Fruit fly (Drosophila melanogaster) ovary, adult (tissue): ENCODE results near the gene AGO2.
A peak's percentile ranks its signal among the peaks of the same experiment; 100 is the strongest.

Experiments
- CG17801 ChIP-seq: fragments of 200-800 bp; optimal IDR thresholded peaks from 2 replicates; lab custom pipeline; 2019; ENCODE audit warnings: missing biosample characterization, mild to moderate bottlenecking, missing genetic modification characterization, moderate library complexity; ENCODE audit not compliant: partially characterized antibody

Gene AGO2

DNA sequence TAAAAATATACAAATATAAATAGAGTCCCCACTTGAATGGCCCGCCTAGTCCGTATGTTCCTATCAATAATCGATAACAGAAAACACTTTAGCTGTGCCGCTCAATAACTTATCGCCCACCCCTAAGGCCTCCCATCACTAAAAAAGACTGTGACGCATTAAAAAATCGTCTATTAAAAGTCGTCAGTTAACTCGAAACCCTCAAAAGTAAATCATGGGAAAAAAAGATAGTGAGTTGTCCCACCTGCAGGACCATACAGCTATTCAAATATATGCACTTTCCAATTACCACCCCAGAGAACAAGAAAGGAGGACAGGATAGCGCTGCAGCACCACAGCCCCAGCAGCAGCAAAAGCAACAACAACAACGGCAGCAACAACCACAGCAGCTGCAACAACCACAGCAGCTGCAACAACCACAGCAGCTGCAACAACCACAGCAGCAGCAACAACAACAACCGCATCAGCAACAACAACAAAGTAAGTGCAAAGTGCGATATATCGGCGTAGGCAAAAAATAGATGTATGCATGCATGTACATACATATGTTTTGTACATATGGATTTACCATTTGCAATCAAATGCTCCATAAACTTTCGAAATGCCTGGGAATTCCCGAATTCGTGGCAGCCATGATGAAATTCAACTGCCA lies at the start of gene AGO2:
AGO2 (plus strand) TSS at position 121 of the 652 bp plus-strand sequence.
- TF ChIP-seq CG17801 (GFP tag; lab: Kevin White, UChicago) = peak; percentile 67

DNA sequence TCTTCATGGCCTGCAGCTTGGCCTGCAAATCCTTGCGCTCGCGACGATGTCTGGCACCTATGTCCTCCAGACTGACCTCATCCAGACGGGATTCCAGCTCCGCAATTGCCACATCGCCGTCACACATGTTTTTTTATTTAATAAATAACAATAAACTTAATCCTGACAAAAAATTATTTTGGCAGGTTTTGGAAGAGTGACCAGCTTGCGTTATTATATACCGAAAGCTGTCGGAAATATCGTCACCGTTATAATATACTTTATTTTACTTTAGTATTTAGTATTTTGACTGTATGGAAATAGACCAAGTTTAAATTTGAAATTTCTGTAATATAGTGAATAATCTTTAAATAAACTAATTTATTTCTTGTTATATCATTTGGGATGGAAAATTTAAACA lies 49.2 kb upstream of the AGO2 start, which contains the start of gene CG7857:
CG7857 (minus strand) TSS at position 208 of the 400 bp plus-strand sequence.
- no peak for TF ChIP-seq CG17801 (GFP tag; lab: Kevin White, UChicago)

DNA sequence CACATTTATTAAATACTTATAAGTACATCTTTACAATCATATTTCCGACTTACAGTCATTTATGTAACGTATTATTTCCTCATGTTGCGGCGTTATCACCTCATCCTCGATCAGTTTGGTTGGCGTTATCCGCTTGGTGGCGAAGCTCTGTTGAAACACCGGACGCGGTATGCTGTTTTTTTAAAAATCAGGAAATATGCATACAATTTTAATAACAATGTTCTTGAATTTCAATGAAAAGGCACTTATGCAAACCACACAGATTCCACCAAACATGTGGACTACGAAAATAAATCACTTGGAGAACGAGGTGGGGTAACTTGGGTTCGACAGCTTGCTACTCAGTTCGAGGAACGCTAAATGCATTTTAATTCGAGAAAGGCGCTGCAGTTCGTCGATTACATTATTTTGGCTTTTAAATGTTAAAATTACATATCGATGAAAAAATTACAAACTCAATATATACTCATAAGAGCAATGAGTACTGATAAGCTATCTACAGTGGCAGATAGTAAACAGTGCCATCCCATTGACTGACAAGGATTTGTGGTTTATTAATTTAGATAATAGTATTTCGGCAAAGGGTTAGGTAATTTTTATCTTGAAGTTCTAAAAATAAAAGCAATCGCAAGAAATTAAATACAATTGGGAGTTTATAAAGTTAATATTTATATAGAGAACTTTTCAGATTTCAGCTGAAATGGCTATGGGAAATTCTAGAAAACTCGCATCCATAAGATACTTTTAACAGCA lies 47.6 kb upstream of the AGO2 start:
- TF ChIP-seq CG17801 (GFP tag; lab: Kevin White, UChicago) = no peak

DNA sequence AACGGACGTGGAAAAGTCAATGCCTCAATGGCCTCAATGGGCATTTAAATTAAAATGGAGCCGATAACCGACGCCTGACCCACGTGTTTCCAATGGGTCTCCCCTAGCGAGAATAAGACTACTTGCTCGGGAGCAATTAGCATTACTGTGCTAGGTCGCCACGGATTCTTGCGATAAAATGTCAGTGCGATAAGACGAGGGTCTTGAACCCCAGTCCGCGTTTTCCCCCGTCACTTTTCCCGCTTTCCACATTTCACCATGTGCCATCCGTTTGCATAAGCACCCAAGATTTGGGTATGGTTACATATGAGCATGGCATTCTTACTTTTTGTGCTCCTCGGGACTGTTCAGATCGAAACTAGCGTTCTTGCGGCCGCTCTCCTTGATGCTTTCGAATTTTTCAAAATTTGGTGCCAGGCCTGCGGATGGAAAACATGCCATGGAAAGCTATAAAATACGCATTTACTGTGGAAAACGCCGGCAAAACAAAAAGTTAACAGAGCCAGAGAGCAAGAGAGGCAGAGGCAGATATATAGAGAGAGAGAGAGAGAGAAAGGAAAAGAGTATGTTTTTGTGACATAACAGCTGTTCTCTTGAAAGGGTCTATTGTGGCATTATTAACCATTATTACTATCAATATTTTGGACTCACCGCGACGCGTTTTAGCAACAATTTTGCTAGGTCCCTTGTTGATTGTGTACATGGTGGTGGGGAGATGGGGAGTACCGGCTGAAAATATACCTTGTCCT lies 46.6 kb upstream of the AGO2 start:
- no peak for TF ChIP-seq CG17801 (GFP tag; lab: Kevin White, UChicago)

DNA sequence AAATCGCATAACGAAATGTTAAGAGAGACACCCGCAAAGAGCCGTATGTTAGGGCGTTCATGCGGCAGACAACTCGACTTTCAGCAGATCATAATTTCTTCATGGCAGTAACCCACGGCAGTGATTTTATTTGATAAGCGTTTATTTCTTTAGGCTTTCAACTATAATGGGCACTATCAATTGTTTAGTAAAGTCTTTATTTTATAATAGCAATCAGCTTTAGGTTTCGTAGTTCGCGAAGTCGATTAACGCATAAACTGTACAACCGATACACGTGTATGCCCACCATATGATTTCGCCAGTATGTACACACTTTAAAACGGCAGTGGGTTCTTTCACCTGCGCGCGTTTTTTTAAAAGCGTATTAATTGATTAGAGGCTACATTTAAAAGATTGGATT lies 45.7 kb upstream of the AGO2 start, which contains the start of gene CG7841:
CG7841 (minus strand) TSS at position 20 of the 400 bp plus-strand sequence.
- peak; percentile 99 for TF ChIP-seq CG17801 (GFP tag; lab: Kevin White, UChicago)

DNA sequence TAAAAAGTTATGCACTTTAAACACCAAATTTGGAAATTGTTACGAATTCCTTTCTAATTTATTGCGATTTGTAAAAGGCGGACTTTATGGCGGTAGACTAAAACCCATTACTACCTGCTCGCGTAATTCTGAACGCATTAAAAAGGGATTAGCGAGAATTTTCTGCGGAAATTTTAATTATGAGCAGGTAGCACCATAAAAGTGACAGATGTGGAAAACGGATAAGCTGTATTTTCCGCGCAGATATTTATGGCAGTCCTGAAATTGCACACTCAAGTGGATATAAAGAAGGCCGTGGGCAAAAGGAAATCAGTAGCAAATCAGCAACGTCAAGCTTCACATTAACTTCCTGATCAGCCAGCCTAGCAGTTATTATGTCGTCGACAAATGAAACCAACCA lies 45.2 kb upstream of the AGO2 start, which contains the start of gene Z600:
Z600 (plus strand) TSS at position 312 of the 400 bp plus-strand sequence.
- TF ChIP-seq CG17801 (GFP tag; lab: Kevin White, UChicago) = no peak

DNA sequence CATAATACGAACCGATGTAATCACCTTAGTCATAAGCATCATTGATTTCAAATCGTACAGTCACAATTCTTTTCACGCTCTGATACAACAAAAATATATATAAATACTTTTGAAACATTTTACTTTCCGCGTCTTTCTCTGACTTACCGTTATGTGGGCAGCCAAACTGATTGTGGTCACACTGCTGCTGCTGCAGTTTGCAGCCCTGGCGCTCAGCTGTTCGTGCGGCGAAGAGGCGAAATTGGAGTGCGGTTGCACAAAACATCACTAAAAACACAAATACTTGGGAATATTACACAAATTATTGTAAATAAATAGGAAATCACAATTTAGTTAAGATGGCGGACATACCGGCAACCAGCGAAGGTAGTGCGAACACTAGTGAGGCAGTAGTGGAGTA lies 44.5 kb upstream of the AGO2 start, which contains the start of the genes gdl and gdl-ORF39:
gdl (plus strand) TSS at position 48 of the 400 bp plus-strand sequence.
gdl-ORF39 (plus strand) TSS at position 48 of the 400 bp plus-strand sequence.
- TF ChIP-seq CG17801 (GFP tag; lab: Kevin White, UChicago) = no peak

DNA sequence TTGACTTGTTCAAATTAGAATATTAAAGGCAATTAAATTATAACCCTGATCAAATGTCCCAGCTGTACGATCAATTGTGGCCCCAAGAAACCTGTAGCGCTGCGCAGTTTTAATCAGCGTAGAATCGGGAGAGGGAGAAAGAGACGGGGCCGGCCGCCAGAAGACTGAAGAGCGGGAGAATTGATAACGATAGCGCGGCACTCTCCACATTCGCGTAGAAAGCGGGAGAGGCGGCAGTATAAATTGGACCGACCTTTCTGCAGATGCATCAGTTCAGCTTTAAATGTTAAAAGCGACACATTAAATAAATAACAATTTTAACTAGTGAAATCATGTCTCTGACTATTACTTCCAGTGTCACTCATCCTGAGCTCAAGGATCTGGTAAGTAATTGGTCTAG lies 43.1 kb upstream of the AGO2 start, which contains the start of gene MsrA:
MsrA (plus strand) TSS at position 266 of the 400 bp plus-strand sequence.
- peak; percentile 36 for TF ChIP-seq CG17801 (GFP tag; lab: Kevin White, UChicago)

DNA sequence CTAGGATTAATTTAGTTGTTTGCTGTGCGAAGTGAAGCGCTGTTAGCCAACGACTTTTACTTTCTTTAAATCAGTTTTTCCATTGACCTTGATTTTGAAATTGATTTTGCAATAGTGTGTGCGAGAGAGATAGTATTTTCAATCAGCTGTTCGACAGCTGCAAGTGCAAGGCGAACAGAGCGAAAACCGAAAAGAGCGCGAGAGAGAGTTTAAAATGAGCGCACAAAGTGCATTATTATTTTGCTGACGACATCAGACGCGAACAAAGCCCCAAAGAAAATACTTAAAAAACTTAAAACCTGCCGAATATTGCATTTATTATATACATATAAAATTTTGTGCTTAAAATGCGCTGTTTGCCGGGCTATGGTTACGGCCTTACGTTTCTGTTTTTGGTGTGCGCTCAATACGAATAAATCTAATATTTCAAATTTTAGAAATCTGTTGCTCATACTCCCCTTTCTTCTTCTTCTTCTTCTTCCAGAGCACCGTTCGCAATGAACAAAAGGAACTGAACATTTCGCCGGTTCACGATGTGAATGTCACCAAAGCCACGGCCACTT lies 42.1 kb upstream of the AGO2 start:
- TF ChIP-seq CG17801 (GFP tag; lab: Kevin White, UChicago) = peak; percentile 56

DNA sequence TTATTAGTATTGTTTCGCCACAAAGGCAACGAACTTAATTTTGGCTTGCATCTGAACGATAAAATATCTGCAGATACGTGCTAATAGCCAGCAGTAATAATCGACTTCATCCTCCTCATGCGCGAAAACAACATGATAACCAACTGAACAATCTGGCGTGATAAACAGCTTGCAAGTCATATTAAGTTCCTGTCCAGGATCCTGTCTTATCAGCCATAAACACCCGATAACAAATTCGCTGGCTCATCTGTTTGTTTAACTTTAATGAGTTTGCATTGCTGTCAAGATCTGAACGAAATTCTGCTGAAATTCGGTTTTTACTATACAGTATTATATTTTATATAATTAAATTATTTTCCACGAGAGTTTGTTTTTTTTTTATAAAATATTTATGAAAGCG lies 40.6 kb upstream of the AGO2 start:
- TF ChIP-seq CG17801 (GFP tag; lab: Kevin White, UChicago) = no peak

DNA sequence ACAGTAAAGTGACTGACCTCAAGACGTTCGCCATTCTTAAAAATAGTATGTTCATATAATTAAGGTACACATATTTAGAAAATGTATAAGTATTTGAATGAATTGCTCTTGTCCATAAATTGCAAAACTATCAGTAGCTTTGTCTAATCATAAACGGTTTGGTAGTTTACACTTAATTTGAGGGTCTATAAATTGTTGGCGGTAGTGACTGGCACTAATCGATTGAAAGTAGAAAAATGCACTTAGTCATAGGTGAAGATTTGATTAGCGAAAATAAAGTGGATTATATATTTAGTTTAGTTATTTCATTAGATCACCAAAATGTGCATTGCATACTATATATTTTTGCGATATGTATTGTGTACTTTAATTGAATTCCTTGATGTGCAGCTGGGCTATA lies 40.2 kb upstream of the AGO2 start:
- no peak for TF ChIP-seq CG17801 (GFP tag; lab: Kevin White, UChicago)

DNA sequence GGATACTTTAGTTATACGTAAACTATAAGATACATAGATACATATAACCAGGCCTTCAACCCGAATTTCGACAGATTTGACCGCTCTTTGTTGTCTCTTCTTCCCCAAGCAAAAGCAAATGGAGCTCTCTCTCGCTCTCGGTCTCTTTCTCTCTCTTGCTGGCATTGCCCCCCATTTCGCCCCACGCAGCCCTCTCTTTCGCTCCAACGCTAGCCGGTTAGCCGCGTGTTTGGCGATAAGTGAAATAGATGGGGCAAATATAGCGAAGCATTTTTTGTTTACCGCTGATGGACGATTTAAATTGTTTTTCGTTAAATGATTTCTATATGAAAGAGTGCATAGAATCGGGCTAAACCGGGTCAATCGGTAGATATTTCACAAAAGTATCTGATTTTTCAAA lies 39.5 kb upstream of the AGO2 start:
- TF ChIP-seq CG17801 (GFP tag; lab: Kevin White, UChicago) = no peak

DNA sequence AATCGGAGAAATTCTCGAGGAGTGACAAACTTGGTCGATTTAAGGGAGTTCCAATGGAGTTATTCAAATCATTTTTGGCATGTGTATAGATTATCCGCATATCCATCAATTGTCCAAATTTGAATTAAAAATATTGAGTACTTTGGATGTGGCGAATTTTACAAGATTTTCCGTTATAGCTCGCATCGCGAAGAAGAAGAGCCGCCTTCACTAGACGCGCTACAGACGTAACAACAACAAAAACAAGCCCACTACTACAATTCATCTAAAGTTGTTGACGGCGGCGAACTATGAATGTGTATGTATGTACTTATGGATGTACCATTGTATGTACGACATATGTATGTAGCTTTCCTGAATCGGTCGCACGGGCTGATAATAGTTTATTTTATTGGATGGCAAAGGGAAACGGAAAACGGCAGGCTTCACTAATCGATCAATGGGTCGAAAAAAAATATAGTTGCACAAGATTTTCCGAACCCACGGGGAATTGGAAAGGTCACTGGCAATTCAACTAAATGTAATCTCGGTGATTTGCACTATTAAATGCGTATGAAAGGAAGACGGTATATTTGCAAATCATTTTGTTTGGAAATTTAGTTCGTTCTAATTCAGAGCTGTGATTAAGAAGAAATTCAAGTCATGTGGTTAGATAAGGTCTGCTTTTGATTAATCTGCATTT lies 39.0 kb upstream of the AGO2 start:
- TF ChIP-seq CG17801 (GFP tag; lab: Kevin White, UChicago) = no peak

DNA sequence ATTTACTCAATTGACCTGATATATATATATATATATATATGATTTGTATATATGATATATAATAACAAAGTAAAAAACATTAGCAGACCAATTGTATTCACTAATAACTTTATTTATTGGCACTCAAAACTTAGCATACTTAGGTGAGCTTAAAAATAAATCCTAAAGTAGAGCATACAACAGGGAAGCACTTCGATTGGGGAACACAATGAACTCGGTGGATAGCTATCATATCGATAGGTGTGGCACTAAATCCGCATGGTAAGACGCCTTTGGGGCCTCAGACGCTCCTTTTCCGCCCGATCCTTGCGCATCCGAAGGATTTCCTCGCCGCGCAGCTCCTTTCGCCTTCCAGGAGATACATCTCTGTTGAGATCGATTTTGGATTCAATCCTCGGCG lies 37.5 kb upstream of the AGO2 start:
- no peak for TF ChIP-seq CG17801 (GFP tag; lab: Kevin White, UChicago)
